Fruit fly (Drosophila melanogaster): ENCODE measurements around the gene ATPsynB.
A peak's percentile ranks its signal among the peaks of the same experiment; 100 is the strongest.

Gene ATPsynB

dm6 chr3L:9764915-9765709 is 35.3 kb downstream of the ATPsynB start:
- no peak for TF ChIP-seq CG32264 (GFP tag; optimal IDR thresholded peaks at IDR 0.05)
- no peak for TF ChIP-seq Abd-B (GFP tag; optimal IDR thresholded peaks at IDR 0.05)
- peak; percentile 25 for TF ChIP-seq Sp1 (GFP tag; optimal IDR thresholded peaks at IDR 0.05)
- no peak for TF ChIP-seq jim (GFP tag; optimal IDR thresholded peaks at IDR 0.05)
- no peak for TF ChIP-seq dsf (GFP tag; optimal IDR thresholded peaks at IDR 0.05; ENCODE audit: borderline replicate concordance)
- no peak for TF ChIP-seq usp (GFP tag; optimal IDR thresholded peaks at IDR 0.05)
- TF ChIP-seq sv (GFP tag; optimal IDR thresholded peaks at IDR 0.05) = no peak
- TF ChIP-seq pan (optimal IDR thresholded peaks at IDR 0.05) = no peak
- TF ChIP-seq woc (GFP tag; optimal IDR thresholded peaks at IDR 0.05) = no peak
- peak; percentile 17 for TF ChIP-seq fru (GFP tag; optimal IDR thresholded peaks at IDR 0.05)
- no peak for TF ChIP-seq CrebA (GFP tag; optimal IDR thresholded peaks at IDR 0.05; ENCODE audit: borderline replicate concordance)
- TF ChIP-seq lola (GFP tag; optimal IDR thresholded peaks at IDR 0.05) = no peak
- peak; percentile 1 for TF ChIP-seq ey (GFP tag; optimal IDR thresholded peaks at IDR 0.05)
- no peak for TF ChIP-seq Dfd (GFP tag; optimal IDR thresholded peaks at IDR 0.05)
- TF ChIP-seq Hr83 (GFP tag; optimal IDR thresholded peaks at IDR 0.05; ENCODE audit: poor library complexity, severe bottlenecking) = no peak
- TF ChIP-seq Dif (GFP tag; optimal IDR thresholded peaks at IDR 0.05; ENCODE audit: partially characterized antibody) = no peak
- no peak for TF ChIP-seq CG9705 (GFP tag; optimal IDR thresholded peaks at IDR 0.05)
- no peak for TF ChIP-seq N (GFP tag; optimal IDR thresholded peaks at IDR 0.05)
- no peak for TF ChIP-seq Vsx2 (GFP tag; optimal IDR thresholded peaks at IDR 0.05; ENCODE audit: partially characterized antibody)
- no peak for TF ChIP-seq Hr78 (GFP tag; optimal IDR thresholded peaks at IDR 0.05)
- no peak for TF ChIP-seq Hnf4 (GFP tag; optimal IDR thresholded peaks at IDR 0.05)
- TF ChIP-seq Mio (GFP tag; optimal IDR thresholded peaks at IDR 0.05) = no peak
- no peak for TF ChIP-seq dl (GFP tag; optimal IDR thresholded peaks at IDR 0.05; ENCODE audit: insufficient read depth in 1 of 2, partially characterized antibody in 2 of 2)
- TF ChIP-seq HLH106 (tag; optimal IDR thresholded peaks at IDR 0.05) = peak; percentile 18
- no peak for TF ChIP-seq rgr (GFP tag; optimal IDR thresholded peaks at IDR 0.05)
- no peak for TF ChIP-seq foxo (GFP tag; optimal IDR thresholded peaks at IDR 0.05)
- TF ChIP-seq Myc (optimal IDR thresholded peaks at IDR 0.05) = no peak
- no peak for TF ChIP-seq tai (GFP tag; optimal IDR thresholded peaks at IDR 0.05)
- peak; percentile 17 for TF ChIP-seq OdsH (GFP tag; optimal IDR thresholded peaks at IDR 0.05)
- no peak for TF ChIP-seq brk (GFP tag; optimal IDR thresholded peaks at IDR 0.05)
- TF ChIP-seq br (GFP tag; optimal IDR thresholded peaks at IDR 0.05) = no peak
- TF ChIP-seq psq (GFP tag; optimal IDR thresholded peaks at IDR 0.05) = peak; percentile 57
- peak; percentile 24 for TF ChIP-seq dmrt93B (GFP tag; optimal IDR thresholded peaks at IDR 0.05)
- no peak for TF ChIP-seq Rel (GFP tag; optimal IDR thresholded peaks at IDR 0.05)
- peak; percentile 73 for TF ChIP-seq Rel (tag; optimal IDR thresholded peaks at IDR 0.05)
- no peak for TF ChIP-seq sage (GFP tag; optimal IDR thresholded peaks at IDR 0.05)
- peak; percentile 30 for TF ChIP-seq h (GFP tag; optimal IDR thresholded peaks at IDR 0.05)
- no peak for TF ChIP-seq GATAd (GFP tag; optimal IDR thresholded peaks at IDR 0.05)
- no peak for TF ChIP-seq Jra (GFP tag; optimal IDR thresholded peaks at IDR 0.05)

DNA sequence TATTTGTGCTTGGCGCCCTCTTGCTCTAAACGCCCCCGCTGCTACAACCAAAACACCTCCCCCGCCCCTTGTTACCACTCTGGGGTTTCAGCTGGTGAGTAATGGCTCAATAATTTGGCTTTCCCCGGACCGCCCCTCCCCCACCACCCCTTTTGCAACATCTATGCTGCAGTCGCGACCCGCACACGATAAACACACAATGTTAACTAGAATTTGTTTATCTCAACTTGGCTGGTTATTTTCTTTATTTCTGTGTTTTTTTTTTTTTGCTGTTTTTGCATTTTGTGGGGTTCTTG is 35.9 kb downstream of the ATPsynB start:
- no peak for TF ChIP-seq Hr83 (GFP tag; optimal IDR thresholded peaks at IDR 0.05; ENCODE audit: poor library complexity, severe bottlenecking)
- no peak for TF ChIP-seq tai (GFP tag; optimal IDR thresholded peaks at IDR 0.05)
- no peak for TF ChIP-seq HLH106 (tag; optimal IDR thresholded peaks at IDR 0.05)
- TF ChIP-seq psq (GFP tag; optimal IDR thresholded peaks at IDR 0.05) = no peak
- TF ChIP-seq sage (GFP tag; optimal IDR thresholded peaks at IDR 0.05) = no peak
- no peak for TF ChIP-seq ey (GFP tag; optimal IDR thresholded peaks at IDR 0.05)
- TF ChIP-seq Mio (GFP tag; optimal IDR thresholded peaks at IDR 0.05) = no peak
- TF ChIP-seq Dif (GFP tag; optimal IDR thresholded peaks at IDR 0.05; ENCODE audit: partially characterized antibody) = no peak
- TF ChIP-seq Sp1 (GFP tag; optimal IDR thresholded peaks at IDR 0.05) = no peak
- TF ChIP-seq Hr78 (GFP tag; optimal IDR thresholded peaks at IDR 0.05) = no peak
- no peak for TF ChIP-seq N (GFP tag; optimal IDR thresholded peaks at IDR 0.05)
- no peak for TF ChIP-seq CrebA (GFP tag; optimal IDR thresholded peaks at IDR 0.05; ENCODE audit: borderline replicate concordance)
- no peak for TF ChIP-seq foxo (GFP tag; optimal IDR thresholded peaks at IDR 0.05)
- no peak for TF ChIP-seq Abd-B (GFP tag; optimal IDR thresholded peaks at IDR 0.05)
- TF ChIP-seq Vsx2 (GFP tag; optimal IDR thresholded peaks at IDR 0.05; ENCODE audit: partially characterized antibody) = no peak
- no peak for TF ChIP-seq Dfd (GFP tag; optimal IDR thresholded peaks at IDR 0.05)
- TF ChIP-seq Hnf4 (GFP tag; optimal IDR thresholded peaks at IDR 0.05) = no peak
- TF ChIP-seq CG9705 (GFP tag; optimal IDR thresholded peaks at IDR 0.05) = no peak
- no peak for TF ChIP-seq Jra (GFP tag; optimal IDR thresholded peaks at IDR 0.05)

Data from whole organism, wandering third instar larva.